Fruit fly (Drosophila melanogaster): ENCODE data around the gene Mau2.

Mau2 gene

dm6 chr3R:15242186-15243045, 33.4 kb downstream of the Mau2 start, which contains the start of the genes tefu and Hsc70-4 (continued):
- TF ChIP-seq BEAF-32 (GFP tag; optimal IDR thresholded peaks at IDR 0.05) (peak; percentile 58), Abd-B (GFP tag; optimal IDR thresholded peaks at IDR 0.05) (peak; percentile 92), CG4730 (GFP tag; IDR thresholded peaks at IDR 0.05) (peak; percentile 63), Dad (GFP tag; optimal IDR thresholded peaks at IDR 0.05) (peak; percentile 68), CG7839 (tag; optimal IDR thresholded peaks at IDR 0.05) (peak; percentile 76), crp (GFP tag; optimal IDR thresholded peaks at IDR 0.05) (peak in 1 of 2 experiments; percentile 48), CTCF (GFP tag; optimal IDR thresholded peaks at IDR 0.05) (no peak), HLH54F (GFP tag; optimal IDR thresholded peaks at IDR 0.05) (peak; percentile 75), CG2202 (tag; optimal IDR thresholded peaks at IDR 0.05) (peak; percentile 40), HLH3B (GFP tag; IDR thresholded peaks at IDR 0.05) (peak; percentile 65; the same call in 1 of the 2 replicates), CG18599 (GFP tag; optimal IDR thresholded peaks at IDR 0.05) (peak; percentile 41), ash1 (GFP tag; optimal IDR thresholded peaks at IDR 0.05) (no peak), CG11560 (tag; IDR thresholded peaks at IDR 0.05) (peak; percentile 27; the same call in 1 of the 3 replicates), jumu (GFP tag; optimal IDR thresholded peaks at IDR 0.05) (peak; percentile 78), scrt (GFP tag; optimal IDR thresholded peaks at IDR 0.05) (peak; percentile 30), otp (GFP tag; IDR thresholded peaks at IDR 0.05) (peak; percentile 68; the same call in 1 of the 3 replicates), ttk (GFP tag; IDR thresholded peaks at IDR 0.05) (peak; percentile 87), unc-4 (GFP tag; IDR thresholded peaks at IDR 0.05; ENCODE audit: partially characterized antibody) (peak; percentile 26; the same call in 1 of the 2 replicates), Hr3 (GFP tag; optimal IDR thresholded peaks at IDR 0.05) (peak; percentile 81), CG34224 (GFP tag; IDR thresholded peaks at IDR 0.05; ENCODE audit: partially characterized antibody) (no peak), usp (GFP tag; optimal IDR thresholded peaks at IDR 0.05) (no peak), chif (GFP tag; optimal IDR thresholded peaks at IDR 0.05) (peak in 1 of 2 experiments; percentile 83), pnt (GFP tag; optimal IDR thresholded peaks at IDR 0.05) (peak; percentile 85), tx (GFP tag; optimal IDR thresholded peaks at IDR 0.05) (peak; percentile 60), Nf-YC (tag; optimal IDR thresholded peaks at IDR 0.05) (peak; percentile 30), CG11723 (GFP tag; optimal IDR thresholded peaks at IDR 0.05) (peak; percentile 69), zfh2 (GFP tag; optimal IDR thresholded peaks at IDR 0.05) (peak; percentile 81), gem (tag; optimal IDR thresholded peaks at IDR 0.05) (peak; percentile 86), CG16815 (GFP tag; optimal IDR thresholded peaks at IDR 0.05) (peak; percentile 81), chinmo (GFP tag; IDR thresholded peaks at IDR 0.05; ENCODE audit: partially characterized antibody) (peak; percentile 63; the same call in 1 of the 4 replicates), CG2129 (GFP tag; IDR thresholded peaks at IDR 0.05; ENCODE audit: partially characterized antibody) (no peak), Bdp1 (GFP tag; optimal IDR thresholded peaks at IDR 0.05) (peak; percentile 57), D (optimal IDR thresholded peaks at IDR 0.05) (no peak), D (GFP tag; optimal IDR thresholded peaks at IDR 0.05) (peak; percentile 34), CG8924 (tag; optimal IDR thresholded peaks at IDR 0.05) (peak; percentile 46), CG13894 (tag; optimal IDR thresholded peaks at IDR 0.05) (peak; percentile 76), sqz (GFP tag; optimal IDR thresholded peaks at IDR 0.05) (peak; percentile 95), CrebB (tag; optimal IDR thresholded peaks at IDR 0.05) (peak; percentile 23), CG30403 (GFP tag; optimal IDR thresholded peaks at IDR 0.05) (peak; percentile 88), CG11696 (GFP tag; IDR thresholded peaks at IDR 0.05) (peak; percentile 58), CG10267 (tag; optimal IDR thresholded peaks at IDR 0.05) (peak; percentile 73), CG14860 (GFP tag; IDR thresholded peaks at IDR 0.05; ENCODE audit: partially characterized antibody) (no peak), Mad (GFP tag; optimal IDR thresholded peaks at IDR 0.05) (peak; percentile 68), CG10321 (GFP tag; IDR thresholded peaks at IDR 0.05) (0 out of 2 replicates have a peak, but pooled peaks have one; percentile 49), CG2889 (GFP tag; IDR thresholded peaks at IDR 0.05) (peak; percentile 63; the same call in 1 of the 3 replicates), corto (GFP tag; optimal IDR thresholded peaks at IDR 0.05) (no peak), kay (GFP tag; optimal IDR thresholded peaks at IDR 0.05) (peak; percentile 18), chn (GFP tag; optimal IDR thresholded peaks at IDR 0.05) (peak; percentile 82), fru (optimal IDR thresholded peaks at IDR 0.05) (no peak)

Measured in whole organism, embryonic.